Fruit fly (Drosophila melanogaster) whole organism, embryonic: ENCODE measurements around the gene HipHop.
A peak's percentile ranks its signal among the peaks of the same experiment; 100 is the strongest.

Experiments
- Antp ChIP-seq: fragments of 200-800 bp; sonication (Bioruptor generic); optimal IDR thresholded peaks from 3 replicates; lab custom pipeline; 2016; ENCODE audit warnings: missing biosample characterization, missing genetic modification characterization
- Blimp-1 ChIP-seq: fragments of 200-800 bp; sonication (Bioruptor generic); optimal IDR thresholded peaks from 3 replicates; lab custom pipeline; 2018; ENCODE audit warnings: missing biosample characterization, missing genetic modification characterization, mild to moderate bottlenecking, moderate library complexity, missing genetic modification reagents
- CG11398 ChIP-seq: fragments of 200-800 bp; sonication (Bioruptor generic); optimal IDR thresholded peaks from 2 replicates; lab custom pipeline; 2016; ENCODE audit warnings: missing biosample characterization, missing genetic modification characterization
- CG11504 ChIP-seq: fragments of 200-800 bp; sonication (Bioruptor generic); optimal IDR thresholded peaks from 3 replicates; lab custom pipeline; 2019; ENCODE audit warnings: missing biosample characterization, mild to moderate bottlenecking, missing genetic modification characterization, moderate library complexity
- CG12236 ChIP-seq: fragments of 200-800 bp; sonication (Bioruptor generic); optimal IDR thresholded peaks from 2 replicates; lab custom pipeline; 2016; ENCODE audit warnings: missing biosample characterization, missing genetic modification characterization
- CG13296 ChIP-seq: fragments of 200-800 bp; sonication (Bioruptor generic); optimal IDR thresholded peaks from 3 replicates; lab custom pipeline; 2018; ENCODE audit warnings: missing biosample characterization, mild to moderate bottlenecking, missing genetic modification characterization
- CG13775 ChIP-seq: fragments of 200-800 bp; sonication (Bioruptor generic); optimal IDR thresholded peaks from 3 replicates; lab custom pipeline; 2017; ENCODE audit warnings: missing biosample characterization, mild to moderate bottlenecking, missing genetic modification characterization
- CG15601 ChIP-seq: fragments of 200-800 bp; sonication (Bioruptor generic); optimal IDR thresholded peaks from 3 replicates; lab custom pipeline; 2019; ENCODE audit warnings: missing biosample characterization, mild to moderate bottlenecking, missing genetic modification characterization, moderate library complexity
- CG15696 ChIP-seq: fragments of 200-800 bp; sonication (Bioruptor generic); optimal IDR thresholded peaks from 2 replicates; lab custom pipeline; 2019; ENCODE audit warnings: missing biosample characterization, mild to moderate bottlenecking, missing genetic modification characterization, moderate library complexity
- CG17328 ChIP-seq: fragments of 200-800 bp; sonication (Bioruptor generic); IDR thresholded peaks from 2 replicates; pipeline ENCODE4 v1.3.6; 2022; ENCODE audit warnings: missing biosample characterization, missing genetic modification characterization
- CG5245 ChIP-seq: fragments of 200-800 bp; sonication (Bioruptor generic); optimal IDR thresholded peaks from 3 replicates; lab custom pipeline; 2016; ENCODE audit warnings: missing biosample characterization, missing genetic modification characterization
- CG7839 ChIP-seq: fragments of 200-800 bp; sonication (Bioruptor generic); optimal IDR thresholded peaks from 3 replicates; lab custom pipeline; 2018; ENCODE audit warnings: missing biosample characterization, mild to moderate bottlenecking, missing genetic modification characterization, moderate library complexity
- Ets65A ChIP-seq: fragments of 200-800 bp; sonication (Bioruptor generic); peaks from one replicate; lab custom pipeline; 2016; ENCODE audit warnings: missing biosample characterization, missing genetic modification characterization
- Hsf ChIP-seq: fragments of 200-800 bp; sonication (Bioruptor generic); optimal IDR thresholded peaks from 3 replicates; lab custom pipeline; 2016; ENCODE audit warnings: missing biosample characterization, missing genetic modification characterization
- Lim3 ChIP-seq: fragments of 200-800 bp; sonication (Bioruptor generic); IDR thresholded peaks from 2 replicates; pipeline ENCODE4 v1.3.6; 2022; ENCODE audit warnings: missing biosample characterization, missing genetic modification characterization
- Mes4 ChIP-seq: fragments of 200-800 bp; sonication (Bioruptor generic); optimal IDR thresholded peaks from 2 replicates; lab custom pipeline; 2016; ENCODE audit warnings: missing biosample characterization, missing genetic modification characterization
- Six4 ChIP-seq: fragments of 200-800 bp; sonication (Bioruptor generic); optimal IDR thresholded peaks from 2 replicates; lab custom pipeline; 2016; ENCODE audit warnings: missing biosample characterization, missing genetic modification characterization
- cato ChIP-seq: fragments of 200-800 bp; sonication (Bioruptor generic); optimal IDR thresholded peaks from 2 replicates; lab custom pipeline; 2016; ENCODE audit warnings: missing biosample characterization, missing genetic modification characterization, borderline replicate concordance
- cg ChIP-seq: fragments of 200-800 bp; sonication (Bioruptor generic); optimal IDR thresholded peaks from 3 replicates; lab custom pipeline; 2019; ENCODE audit warnings: missing biosample characterization, mild to moderate bottlenecking, missing genetic modification characterization, moderate library complexity
- chif ChIP-seq, 2 experiments: fragments of 200-800 bp; sonication (Bioruptor generic); optimal IDR thresholded peaks; 3 replicates each; lab custom pipeline; 2016; ENCODE audit warnings: missing biosample characterization in 2 of 2, missing genetic modification characterization in 2 of 2
- cwo ChIP-seq: fragments of 200-800 bp; sonication (Bioruptor generic); optimal IDR thresholded peaks from 3 replicates; lab custom pipeline; 2017; ENCODE audit warnings: missing biosample characterization, missing genetic modification characterization, mild to moderate bottlenecking, moderate library complexity, missing genetic modification reagents
- disco-r ChIP-seq: fragments of 200-800 bp; sonication (Bioruptor generic); optimal IDR thresholded peaks from 2 replicates; lab custom pipeline; 2016; ENCODE audit warnings: missing biosample characterization, missing genetic modification characterization
- dmrt11E ChIP-seq: fragments of 200-800 bp; sonication (Bioruptor generic); optimal IDR thresholded peaks from 3 replicates; lab custom pipeline; 2018; ENCODE audit warnings: missing biosample characterization, mild to moderate bottlenecking, missing genetic modification characterization, moderate library complexity
- fd3F ChIP-seq: fragments of 200-800 bp; sonication (Bioruptor generic); optimal IDR thresholded peaks from 2 replicates; lab custom pipeline; 2018; ENCODE audit warnings: missing biosample characterization, mild to moderate bottlenecking, missing genetic modification characterization, moderate library complexity
- gem ChIP-seq: fragments of 200-800 bp; sonication (Bioruptor generic); optimal IDR thresholded peaks from 2 replicates; lab custom pipeline; 2019; ENCODE audit warnings: missing biosample characterization, mild to moderate bottlenecking, missing genetic modification characterization, moderate library complexity
- grn ChIP-seq: fragments of 200-800 bp; sonication (Bioruptor generic); optimal IDR thresholded peaks from 3 replicates; lab custom pipeline; 2017; ENCODE audit warnings: missing biosample characterization, missing genetic modification characterization
- lilli ChIP-seq: fragments of 200-800 bp; sonication (Bioruptor generic); optimal IDR thresholded peaks from 3 replicates; lab custom pipeline; 2016; ENCODE audit warnings: missing biosample characterization, missing genetic modification characterization
- lola ChIP-seq, 3 experiments: fragments of >200 bp in 2 of 3; fragments of 200-800 bp in 1 of 3; sonication (Bioruptor generic) in 1 of 3; optimal IDR thresholded peaks; 2 replicates each; lab custom pipeline; 2017 to 2019; ENCODE audit warnings: missing biosample characterization in 3 of 3, missing genetic modification characterization in 3 of 3, mild to moderate bottlenecking in 1 of 3, moderate library complexity in 1 of 3
- mirr ChIP-seq: fragments of 200-800 bp; sonication (Bioruptor generic); optimal IDR thresholded peaks from 3 replicates; lab custom pipeline; 2018; ENCODE audit warnings: missing biosample characterization, mild to moderate bottlenecking, missing genetic modification characterization
- nau ChIP-seq: fragments of 200-800 bp; sonication (Bioruptor generic); optimal IDR thresholded peaks from 3 replicates; lab custom pipeline; 2017; ENCODE audit warnings: missing biosample characterization, mild to moderate bottlenecking, missing genetic modification characterization, missing genetic modification reagents
- org-1 ChIP-seq: fragments of 200-800 bp; sonication (Bioruptor generic); optimal IDR thresholded peaks from 2 replicates; lab custom pipeline; 2017; ENCODE audit warnings: missing biosample characterization, missing genetic modification characterization
- p53 ChIP-seq: fragments of 200-800 bp; sonication (Bioruptor generic); optimal IDR thresholded peaks from 2 replicates; lab custom pipeline; 2016; ENCODE audit warnings: missing biosample characterization, missing genetic modification characterization
- pros ChIP-seq: fragments of 200-800 bp; sonication (Bioruptor generic); optimal IDR thresholded peaks from 3 replicates; lab custom pipeline; 2019; ENCODE audit warnings: missing biosample characterization, mild to moderate bottlenecking, missing genetic modification characterization, moderate library complexity
- sd ChIP-seq: fragments of 200-800 bp; sonication (Bioruptor generic); optimal IDR thresholded peaks from 3 replicates; lab custom pipeline; 2018; ENCODE audit warnings: missing biosample characterization, mild to moderate bottlenecking, missing genetic modification characterization, moderate library complexity
- sens ChIP-seq: fragments of 200-800 bp; sonication (Bioruptor generic); peaks from one replicate; lab custom pipeline; 2016; ENCODE audit warnings: missing biosample characterization, missing genetic modification characterization
- sisA ChIP-seq: fragments of 200-800 bp; sonication (Bioruptor generic); IDR thresholded peaks from 2 replicates; pipeline ENCODE4 v1.3.6; 2022; ENCODE audit warnings: missing biosample characterization, missing genetic modification characterization
- tap ChIP-seq: fragments of 200-800 bp; optimal IDR thresholded peaks from 3 replicates; lab custom pipeline; 2019; ENCODE audit warnings: missing biosample characterization, mild to moderate bottlenecking, missing genetic modification characterization, moderate library complexity
- tio ChIP-seq: fragments of 200-800 bp; sonication (Bioruptor generic); optimal IDR thresholded peaks from 2 replicates; lab custom pipeline; 2017; ENCODE audit warnings: missing biosample characterization, missing genetic modification characterization, inconsistent platforms
- tll ChIP-seq, 2 experiments: fragments of 200-800 bp in 1 of 2; fragments of >200 bp in 1 of 2; sonication (Bioruptor generic) in 1 of 2; optimal IDR thresholded peaks; 2 replicates each; lab custom pipeline; 2017 to 2019; ENCODE audit warnings: missing biosample characterization in 2 of 2, missing genetic modification characterization in 2 of 2, mild to moderate bottlenecking in 1 of 2, moderate library complexity in 1 of 2

The HipHop gene

DNA sequence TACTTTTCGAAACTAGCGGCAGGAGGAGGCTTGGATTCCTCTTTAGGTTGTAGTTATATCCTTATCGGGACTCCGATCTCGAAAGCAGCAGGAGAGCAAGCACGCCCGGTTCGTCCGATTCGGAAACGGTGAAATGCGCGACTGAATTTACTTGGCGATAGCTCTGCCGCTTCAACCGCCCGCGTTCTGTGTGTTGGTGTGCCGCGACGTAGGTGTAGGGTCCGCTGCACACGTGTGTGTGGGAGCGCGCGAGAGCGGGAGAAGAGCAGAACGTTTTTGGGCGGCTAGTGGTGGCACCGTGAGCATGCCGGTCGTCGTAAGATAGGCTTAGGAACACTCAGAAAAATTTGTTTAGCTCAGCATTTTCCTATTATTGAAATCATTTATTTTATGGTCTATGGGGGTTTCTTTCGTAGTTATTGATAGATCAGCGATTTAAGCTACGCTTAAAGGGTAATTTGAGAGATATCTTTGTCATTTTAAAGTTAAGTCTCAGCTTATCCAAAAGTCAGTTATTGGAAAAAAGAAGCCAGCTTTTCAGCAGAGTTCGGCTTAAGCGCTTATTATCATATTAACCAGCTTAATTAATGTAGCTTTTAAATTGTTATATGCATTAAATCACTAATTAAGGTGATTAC lies 19.5 kb downstream of the HipHop start (continued):
- TF ChIP-seq lola (GFP tag; optimal IDR thresholded peaks at IDR 0.05; lab: Kevin White, UChicago) (peak in 1 of 3 experiments; percentile 7), chif (GFP tag; optimal IDR thresholded peaks at IDR 0.05; lab: Kevin White, UChicago) (peak in 1 of 2 experiments; percentile 40), tap (tag; lab: Kevin White, UChicago) (peak; percentile 10), cwo (GFP tag; lab: Kevin White, UChicago) (peak; percentile 22), CG15601 (tag; lab: Kevin White, UChicago) (peak; percentile 2), fd3F (GFP tag; lab: Kevin White, UChicago) (no peak), org-1 (GFP tag; lab: Kevin White, UChicago) (no peak), disco-r (GFP tag; lab: Kevin White, UChicago) (no peak), cg (peak; percentile 97), CG13775 (GFP tag; lab: Kevin White, UChicago) (peak; percentile 15), lilli (GFP tag; lab: Kevin White, UChicago) (peak; percentile 22), sens (GFP tag; lab: Kevin White, UChicago) (peak; percentile 87), CG12236 (GFP tag; lab: Kevin White, UChicago) (no peak), Ets65A (GFP tag; lab: Kevin White, UChicago) (peak; percentile 20), sisA (GFP tag; lab: Robert Waterston, UW) (no peak), CG5245 (peak; percentile 22), grn (GFP tag; lab: Kevin White, UChicago) (peak; percentile 97), nau (GFP tag; lab: Kevin White, UChicago) (peak; percentile 7), mirr (GFP tag; lab: Kevin White, UChicago) (peak; percentile 24), gem (tag; lab: Kevin White, UChicago) (peak; percentile 57), CG7839 (tag; lab: Kevin White, UChicago) (peak; percentile 44), CG11504 (peak; percentile 34), CG11398 (GFP tag; lab: Kevin White, UChicago) (peak; percentile 10), CG13296 (peak; percentile 10), Hsf (peak; percentile 47), Blimp-1 (GFP tag; lab: Kevin White, UChicago) (peak; percentile 11), cato (GFP tag; lab: Kevin White, UChicago) (peak; percentile 6), p53 (GFP tag; lab: Kevin White, UChicago) (no peak), dmrt11E (tag; lab: Kevin White, UChicago) (peak; percentile 25), Six4 (no peak), CG15696 (tag; lab: Kevin White, UChicago) (no peak), tll (GFP tag; optimal IDR thresholded peaks at IDR 0.05; lab: Kevin White, UChicago) (peak in 1 of 2 experiments; percentile 29), tio (GFP tag; lab: Kevin White, UChicago) (peak; percentile 1), Mes4 (GFP tag; lab: Kevin White, UChicago) (no peak), Antp (GFP tag; lab: Kevin White, UChicago) (peak; percentile 28), pros (peak; percentile 2), sd (tag; lab: Kevin White, UChicago) (peak; percentile 34), Lim3 (GFP tag; lab: Robert Waterston, UW) (no peak), CG17328 (GFP tag; lab: Robert Waterston, UW) (no peak)
